Worm (Caenorhabditis elegans) whole organism, L2 larva: ENCODE data around the gene nlp-18.

Experiments
- elt-3 ChIP-seq: sonication (generic microtip); optimal IDR thresholded peaks from 2 replicates; lab custom pipeline; 2017; ENCODE audit warnings: missing biosample characterization, missing genetic modification characterization
- lin-13 ChIP-seq: fragments of 150-350 bp; optimal IDR thresholded peaks from 2 replicates; lab custom pipeline; 2014; ENCODE audit warnings: missing biosample characterization, missing genetic modification reagents, missing genetic modification characterization
- lsy-2 ChIP-seq, 2 experiments: fragments of 150-350 bp in 1 of 2; sonication (generic microtip) in 1 of 2; optimal IDR thresholded peaks; 2 replicates each; lab custom pipeline; 2014 to 2017; ENCODE audit warnings: missing biosample characterization in 2 of 2, missing genetic modification characterization in 2 of 2
- mdl-1 ChIP-seq, 2 experiments: fragments of 150-350 bp in 1 of 2; sonication (generic microtip) in 1 of 2; optimal IDR thresholded peaks; 2 replicates each; lab custom pipeline; 2017; ENCODE audit warnings: missing biosample characterization in 2 of 2, missing genetic modification characterization in 2 of 2
- nhr-11 ChIP-seq: fragments of 150-350 bp; optimal IDR thresholded peaks from 2 replicates; lab custom pipeline; 2014; ENCODE audit warnings: missing biosample characterization, missing genetic modification characterization
- nhr-237 ChIP-seq: fragments of 150-350 bp; optimal IDR thresholded peaks from 2 replicates; lab custom pipeline; 2014; ENCODE audit warnings: missing biosample characterization, missing genetic modification characterization
- skn-1 ChIP-seq: sonication (generic microtip); optimal IDR thresholded peaks from 2 replicates; lab custom pipeline; 2017; ENCODE audit warnings: missing biosample characterization, missing genetic modification characterization
- snpc-4 ChIP-seq: fragments of 150-350 bp; optimal IDR thresholded peaks from 2 replicates; lab custom pipeline; 2014; ENCODE audit warnings: missing biosample characterization, missing genetic modification characterization

- TF ChIP-seq nhr-11 (tag; lab: Kevin White, UChicago), result no peak
- no peak for TF ChIP-seq nhr-237 (tag; lab: Kevin White, UChicago)
- no peak for TF ChIP-seq mdl-1 (tag; optimal IDR thresholded peaks at IDR 0.05; lab: Kevin White, UChicago)
- no peak for TF ChIP-seq elt-3 (tag; lab: Kevin White, UChicago)
- no peak for TF ChIP-seq snpc-4 (tag; lab: Kevin White, UChicago)
- TF ChIP-seq lsy-2 (tag; optimal IDR thresholded peaks at IDR 0.05; lab: Kevin White, UChicago), result no peak
- no peak for TF ChIP-seq skn-1 (tag; lab: Kevin White, UChicago)
- TF ChIP-seq lin-13 (GFP tag; lab: Kevin White, UChicago), result no peak
These were observed 25.8 kb downstream of the nlp-18 start for ce11 chrII:11004381-11004780.
